Fruit fly (Drosophila melanogaster): ENCODE results near the gene brk.

The brk gene

DNA sequence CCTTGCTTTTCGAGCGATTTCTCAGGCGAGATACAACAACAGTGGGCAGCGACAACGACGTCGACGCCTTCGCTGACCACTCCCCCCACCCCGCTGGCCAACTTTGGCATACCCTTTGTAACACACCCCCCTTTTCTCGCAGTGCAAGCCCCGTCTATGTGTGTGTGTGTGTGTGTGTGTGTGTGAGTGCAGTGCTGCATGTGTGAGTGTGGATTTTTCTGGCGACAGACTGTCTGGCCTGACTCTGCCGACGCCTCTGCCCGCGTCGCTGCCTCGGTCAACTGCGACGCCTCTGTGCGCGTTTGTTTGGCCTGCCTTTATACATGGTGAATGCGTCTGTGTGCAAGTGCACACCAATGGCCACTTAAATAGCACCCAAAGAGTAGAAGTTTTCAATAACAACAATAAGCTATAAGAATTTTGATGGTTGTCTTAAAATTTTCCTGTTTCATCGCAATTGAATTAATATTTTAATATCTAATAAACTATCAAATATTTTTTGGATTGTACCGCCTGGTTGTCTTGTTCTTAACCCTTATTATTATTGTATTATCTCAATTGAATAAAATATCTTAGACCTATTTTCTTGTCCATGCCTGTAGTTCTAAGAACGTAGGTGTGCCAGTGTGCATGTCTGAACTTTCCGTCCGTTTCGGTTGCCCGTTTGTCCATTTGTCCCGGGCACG is 13.7 kb upstream of the brk start (continued):
- TF ChIP-seq CG30403 (GFP tag; optimal IDR thresholded peaks at IDR 0.05) (peak; percentile 84), maf-S (GFP tag; optimal IDR thresholded peaks at IDR 0.05) (no peak), CG10565 (GFP tag; optimal IDR thresholded peaks at IDR 0.05) (peak; percentile 49), HmgZ (tag; optimal IDR thresholded peaks at IDR 0.05) (peak; percentile 65), CG10267 (tag; optimal IDR thresholded peaks at IDR 0.05) (peak; percentile 92), da (GFP tag; optimal IDR thresholded peaks at IDR 0.05) (no peak), Scr (GFP tag; IDR thresholded peaks at IDR 0.05; ENCODE audit: partially characterized antibody) (no peak), CG17328 (GFP tag; IDR thresholded peaks at IDR 0.05) (peak; percentile 89), NFAT (GFP tag; IDR thresholded peaks at IDR 0.05) (no peak), gem (tag; optimal IDR thresholded peaks at IDR 0.05) (peak; percentile 97), Pdp1 (GFP tag; optimal IDR thresholded peaks at IDR 0.05) (peak in 1 of 2 experiments; percentile 30), Ssrp (tag; optimal IDR thresholded peaks at IDR 0.05) (peak; percentile 94), HHEX (GFP tag; optimal IDR thresholded peaks at IDR 0.05) (peak; percentile 82), CG5245 (GFP tag; optimal IDR thresholded peaks at IDR 0.05) (peak; percentile 65), CG31224 (GFP tag; IDR thresholded peaks at IDR 0.05) (no peak), sens (GFP tag) (peak; percentile 94), Drgx (GFP tag; IDR thresholded peaks at IDR 0.05) (peak; percentile 82), ro (GFP tag; IDR thresholded peaks at IDR 0.05) (peak; percentile 73; the same call in 1 of the 2 replicates), CG2875 (GFP tag; optimal IDR thresholded peaks at IDR 0.05) (peak; percentile 89), pum (GFP tag; optimal IDR thresholded peaks at IDR 0.05) (no peak), zen (tag; optimal IDR thresholded peaks at IDR 0.05) (peak; percentile 93), CG8944 (GFP tag; optimal IDR thresholded peaks at IDR 0.05) (no peak), jing (GFP tag; optimal IDR thresholded peaks at IDR 0.05) (peak; percentile 69), oc (tag; optimal IDR thresholded peaks at IDR 0.05) (peak; percentile 91), pnt (GFP tag; optimal IDR thresholded peaks at IDR 0.05) (peak; percentile 17), twi (tag; optimal IDR thresholded peaks at IDR 0.05) (peak; percentile 91), CG6765 (GFP tag; optimal IDR thresholded peaks at IDR 0.05) (peak; percentile 53), HLHmδ (GFP tag; optimal IDR thresholded peaks at IDR 0.05) (no peak), pb (GFP tag; optimal IDR thresholded peaks at IDR 0.05) (no peak), CG13894 (tag; optimal IDR thresholded peaks at IDR 0.05) (no peak), eyg (GFP tag; optimal IDR thresholded peaks at IDR 0.05) (no peak), CG1792 (GFP tag; optimal IDR thresholded peaks at IDR 0.05) (no peak), CG34422 (GFP tag; IDR thresholded peaks at IDR 0.05) (peak; percentile 82), lilli (GFP tag; optimal IDR thresholded peaks at IDR 0.05) (peak; percentile 17), Adf1 (GFP tag; IDR thresholded peaks at IDR 0.05) (peak; percentile 84), Hsf (GFP tag; optimal IDR thresholded peaks at IDR 0.05) (peak; percentile 70), Side (GFP tag; optimal IDR thresholded peaks at IDR 0.05) (no peak), pita (GFP tag; optimal IDR thresholded peaks at IDR 0.05) (no peak), Hr51 (GFP tag; optimal IDR thresholded peaks at IDR 0.05) (peak in 1 of 2 experiments; percentile 94), CG16813 (GFP tag; IDR thresholded peaks at IDR 0.05; ENCODE audit: partially characterized antibody) (no peak), wek (GFP tag; optimal IDR thresholded peaks at IDR 0.05) (peak; percentile 58), CG6175 (GFP tag; IDR thresholded peaks at IDR 0.05) (no peak), ato (GFP tag; IDR thresholded peaks at IDR 0.05; ENCODE audit: partially characterized antibody) (no peak), lmd (GFP tag; IDR thresholded peaks at IDR 0.05) (peak; percentile 85), CG16863 (GFP tag; optimal IDR thresholded peaks at IDR 0.05) (no peak), CG11247 (GFP tag; IDR thresholded peaks at IDR 0.05) (no peak), esg (GFP tag; conservative IDR thresholded peaks at IDR 0.05) (peak; percentile 82), CG1602 (GFP tag; optimal IDR thresholded peaks at IDR 0.05) (peak; percentile 82), Lim3 (GFP tag; IDR thresholded peaks at IDR 0.05) (peak; percentile 52), CG7357 (GFP tag; IDR thresholded peaks at IDR 0.05) (peak; percentile 47; the same call in 1 of the 3 replicates)
